Worm (Caenorhabditis elegans) whole organism, mixed stage, embryonic: ENCODE results near the gene K05F1.8.

Source experiments
- blmp-1 ChIP-seq: fragments of 150-350 bp; optimal IDR thresholded peaks from 2 replicates; lab custom pipeline; 2014; ENCODE audit warnings: missing biosample characterization, missing genetic modification characterization
- elt-3 ChIP-seq: fragments of 150-350 bp; optimal IDR thresholded peaks from 2 replicates; lab custom pipeline; 2014; ENCODE audit warnings: missing biosample characterization, missing genetic modification characterization
- lin-13 ChIP-seq: fragments of 150-350 bp; optimal IDR thresholded peaks from 2 replicates; lab custom pipeline; 2014; ENCODE audit warnings: missing biosample characterization, missing genetic modification characterization
- lsy-2 ChIP-seq: fragments of 150-350 bp; optimal IDR thresholded peaks from 2 replicates; lab custom pipeline; 2014; ENCODE audit warnings: missing biosample characterization, missing genetic modification characterization
- nhr-12 ChIP-seq: fragments of 150-350 bp; optimal IDR thresholded peaks from 2 replicates; lab custom pipeline; 2014; ENCODE audit warnings: missing biosample characterization, missing genetic modification characterization
- nhr-2 ChIP-seq: fragments of 150-350 bp; optimal IDR thresholded peaks from 2 replicates; lab custom pipeline; 2014; ENCODE audit warnings: missing biosample characterization, missing genetic modification characterization
- nhr-237 ChIP-seq: fragments of 150-350 bp; optimal IDR thresholded peaks from 2 replicates; lab custom pipeline; 2014; ENCODE audit warnings: missing biosample characterization, missing genetic modification characterization
- pha-4 ChIP-seq: fragments of 150-350 bp; optimal IDR thresholded peaks from 2 replicates; lab custom pipeline; 2018; ENCODE audit warnings: missing biosample characterization, missing genetic modification reagents, missing genetic modification characterization
- tbx-8 ChIP-seq: fragments of 200-800 bp; sonication (Bioruptor generic); optimal IDR thresholded peaks from 2 replicates; lab custom pipeline; 2018; ENCODE audit warnings: mild to moderate bottlenecking, missing genetic modification characterization, moderate library complexity, missing compliant biosample characterization
- unc-62 ChIP-seq: fragments of 150-350 bp; optimal IDR thresholded peaks from 2 replicates; lab custom pipeline; 2014; ENCODE audit warnings: missing biosample characterization, missing genetic modification reagents, missing genetic modification characterization

ce11 chrII:5846181-5846580 is 46.7 kb upstream of the K05F1.8 start:
- TF ChIP-seq nhr-2 (tag; lab: Kevin White, UChicago): no peak
- no peak for TF ChIP-seq nhr-12 (tag; lab: Kevin White, UChicago)
- no peak for TF ChIP-seq pha-4 (tag; lab: Kevin White, UChicago)
- TF ChIP-seq nhr-237 (tag; lab: Kevin White, UChicago): no peak
- TF ChIP-seq elt-3 (tag; lab: Kevin White, UChicago): no peak
- TF ChIP-seq blmp-1 (tag; lab: Kevin White, UChicago): no peak
- TF ChIP-seq lin-13 (tag; lab: Kevin White, UChicago): no peak
- no peak for TF ChIP-seq tbx-8
- no peak for TF ChIP-seq lsy-2 (tag; lab: Kevin White, UChicago)
- TF ChIP-seq unc-62: no peak
